Worm (Caenorhabditis elegans): Measurements from ENCODE around the gene K08B12.1.

The K08B12.1 gene

DNA sequence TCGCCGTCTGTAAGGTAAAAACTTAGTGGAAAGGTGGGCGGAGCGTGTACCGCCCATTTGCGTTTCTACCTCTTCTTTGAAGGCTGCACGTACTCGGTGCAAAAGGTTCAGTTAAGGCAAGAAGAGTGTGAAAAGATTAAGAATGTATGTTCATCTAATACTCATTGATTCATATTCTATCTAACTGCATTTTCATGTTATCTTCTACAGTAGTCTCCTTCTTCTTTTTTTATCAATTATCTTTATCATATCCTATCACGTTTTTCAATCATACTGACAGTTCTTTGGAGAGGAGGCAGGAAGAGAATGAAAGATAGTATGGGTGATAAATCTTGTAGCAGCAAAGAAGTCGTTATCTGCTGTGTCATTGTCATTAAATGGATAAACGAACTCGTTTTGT is 11.8 kb upstream of the K08B12.1 start:
- TF ChIP-seq M03D4.4 (tag; optimal IDR thresholded peaks at IDR 0.05): no peak
- TF ChIP-seq tbx-8 (GFP tag; optimal IDR thresholded peaks at IDR 0.05): no peak
- TF ChIP-seq lsy-2 (tag; optimal IDR thresholded peaks at IDR 0.05): no peak
- no peak for TF ChIP-seq ces-1 (GFP tag; optimal IDR thresholded peaks at IDR 0.05)
- TF ChIP-seq ham-2 (GFP tag; optimal IDR thresholded peaks at IDR 0.05): peak; percentile 10
- TF ChIP-seq elt-3 (tag; optimal IDR thresholded peaks at IDR 0.05): peak; percentile 79
- TF ChIP-seq lin-13 (tag; optimal IDR thresholded peaks at IDR 0.05): no peak
- TF ChIP-seq nhr-237 (tag; optimal IDR thresholded peaks at IDR 0.05): no peak
- TF ChIP-seq nhr-28 (tag; optimal IDR thresholded peaks at IDR 0.05): no peak
- TF ChIP-seq lin-32 (GFP tag; optimal IDR thresholded peaks at IDR 0.05): no peak
- TF ChIP-seq unc-62 (GFP tag; optimal IDR thresholded peaks at IDR 0.05): peak; percentile 35
- TF ChIP-seq sptf-1 (tag; optimal IDR thresholded peaks at IDR 0.05): no peak
- no peak for TF ChIP-seq zip-8 (tag; optimal IDR thresholded peaks at IDR 0.05)
- peak; percentile 83 for TF ChIP-seq elt-1 (tag; optimal IDR thresholded peaks at IDR 0.05; ENCODE audit: borderline replicate concordance, insufficient read depth)
- no peak for TF ChIP-seq pha-4 (tag; optimal IDR thresholded peaks at IDR 0.05)
- no peak for TF ChIP-seq hlh-1 (tag; optimal IDR thresholded peaks at IDR 0.05)

DNA sequence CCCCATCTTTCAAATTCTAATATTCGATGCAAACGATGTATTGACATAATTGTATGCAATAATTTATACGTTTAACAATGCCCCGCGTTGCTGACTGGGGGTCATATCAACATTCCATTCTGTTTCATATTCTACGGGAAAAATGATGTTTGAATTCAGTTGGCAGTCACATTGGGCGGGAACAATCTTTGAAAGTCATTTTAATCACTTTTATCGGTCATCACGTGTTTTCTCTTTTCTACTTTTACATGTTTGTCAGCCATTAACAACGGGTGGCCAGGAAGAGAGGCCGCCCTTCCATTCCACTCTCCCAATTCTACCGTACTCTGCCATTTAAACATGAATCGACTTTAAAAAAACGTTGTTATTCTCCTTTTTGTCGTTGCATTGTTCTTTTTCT is 10.5 kb upstream of the K08B12.1 start:
- no peak for TF ChIP-seq nhr-2 (tag; optimal IDR thresholded peaks at IDR 0.05)
- no peak for TF ChIP-seq ces-1 (GFP tag; optimal IDR thresholded peaks at IDR 0.05)
- TF ChIP-seq tbx-8 (GFP tag; optimal IDR thresholded peaks at IDR 0.05): no peak
- no peak for TF ChIP-seq nhr-12 (tag; optimal IDR thresholded peaks at IDR 0.05)
- no peak for TF ChIP-seq ztf-11 (tag; optimal IDR thresholded peaks at IDR 0.05)
- TF ChIP-seq blmp-1 (tag; optimal IDR thresholded peaks at IDR 0.05): no peak
- no peak for TF ChIP-seq nhr-28 (tag; optimal IDR thresholded peaks at IDR 0.05)

DNA sequence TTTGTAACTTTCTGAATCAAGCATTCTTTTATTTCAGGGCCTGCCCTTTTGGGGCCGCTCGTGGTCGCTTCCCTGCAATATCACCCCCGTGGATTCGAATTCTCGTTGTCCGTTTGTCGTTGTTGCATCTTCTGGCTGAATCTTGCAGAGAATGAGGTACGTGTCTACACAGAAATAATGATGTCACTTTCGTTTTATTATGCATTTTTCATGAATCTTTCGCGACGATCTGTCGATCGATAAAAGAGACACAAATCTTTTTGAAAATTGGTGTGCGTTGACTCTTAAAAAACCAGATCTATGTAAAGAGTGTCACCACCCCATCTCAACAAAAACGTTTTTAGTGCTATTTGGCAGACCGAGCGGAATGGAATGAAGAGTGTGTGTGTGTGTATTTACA is 10.0 kb upstream of the K08B12.1 start:
- no peak for TF ChIP-seq hlh-1 (tag; optimal IDR thresholded peaks at IDR 0.05)

DNA sequence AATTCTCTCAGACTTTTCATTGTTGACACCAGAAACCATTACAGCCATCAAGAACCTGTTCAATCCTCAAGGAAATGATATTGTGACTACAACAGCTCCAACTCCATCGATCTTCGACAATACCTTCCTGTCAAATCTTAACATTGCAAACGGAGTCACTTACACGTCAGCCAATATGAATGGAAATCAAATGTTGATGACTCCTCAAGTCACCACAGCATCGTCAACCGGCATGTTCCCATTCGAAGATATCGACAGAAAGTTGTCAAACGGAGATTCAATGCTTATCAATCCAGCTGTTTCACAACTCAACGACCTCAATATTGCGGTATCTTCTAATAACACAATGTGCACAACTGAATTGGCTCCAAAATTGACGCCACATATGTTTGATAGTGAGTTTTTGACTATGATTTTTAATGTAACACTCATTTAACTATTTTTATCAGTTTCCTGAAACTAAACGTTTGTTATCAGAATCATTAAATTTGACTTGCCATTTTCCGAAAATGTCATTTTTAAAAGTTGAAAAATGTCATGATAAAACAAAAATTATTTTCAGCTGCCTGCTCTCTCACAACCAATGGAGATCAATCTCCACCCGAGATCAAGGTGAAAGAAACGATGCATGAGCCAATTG is 8.1 kb upstream of the K08B12.1 start:
- TF ChIP-seq lin-13 (tag; optimal IDR thresholded peaks at IDR 0.05) (no peak), nhr-12 (tag; optimal IDR thresholded peaks at IDR 0.05) (no peak), ces-1 (GFP tag; optimal IDR thresholded peaks at IDR 0.05) (no peak), hlh-1 (tag; optimal IDR thresholded peaks at IDR 0.05) (no peak), tbx-8 (GFP tag; optimal IDR thresholded peaks at IDR 0.05) (no peak), bed-3 (GFP tag; optimal IDR thresholded peaks at IDR 0.05) (no peak), zip-8 (tag; optimal IDR thresholded peaks at IDR 0.05) (no peak), nhr-28 (tag; optimal IDR thresholded peaks at IDR 0.05) (no peak), nhr-76 (tag; optimal IDR thresholded peaks at IDR 0.05) (no peak), ceh-43 (GFP tag; optimal IDR thresholded peaks at IDR 0.05) (no peak), cnd-1 (tag; optimal IDR thresholded peaks at IDR 0.05) (no peak), sem-2 (GFP tag; optimal IDR thresholded peaks at IDR 0.05) (no peak), ceh-39 (tag; optimal IDR thresholded peaks at IDR 0.05) (no peak), elt-3 (tag; optimal IDR thresholded peaks at IDR 0.05) (no peak), unc-62 (GFP tag; optimal IDR thresholded peaks at IDR 0.05) (no peak), mab-5 (tag; optimal IDR thresholded peaks at IDR 0.05) (no peak), ceh-83 (GFP tag; optimal IDR thresholded peaks at IDR 0.05) (no peak), mep-1 (tag; optimal IDR thresholded peaks at IDR 0.05) (no peak)

DNA sequence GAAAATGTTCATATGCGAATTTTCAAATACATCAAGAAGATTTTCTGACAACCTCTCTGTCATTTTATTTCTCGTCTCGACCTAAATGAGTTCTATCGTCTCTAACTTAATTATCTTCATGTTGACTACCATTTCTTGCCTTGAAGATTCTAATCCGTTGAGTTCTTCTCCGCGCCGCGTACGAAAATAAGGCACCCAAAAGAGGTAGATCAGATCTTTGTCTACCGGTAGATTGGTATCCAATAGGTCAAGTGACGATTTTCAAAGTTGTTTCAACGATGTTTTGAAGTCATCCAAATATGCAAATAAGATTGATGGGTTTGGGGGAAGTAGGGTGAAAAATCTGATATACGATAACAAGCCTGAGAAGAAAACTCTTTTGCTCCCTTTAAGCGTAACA is 5.2 kb upstream of the K08B12.1 start:
- peak; percentile 74 for TF ChIP-seq elt-1 (tag; optimal IDR thresholded peaks at IDR 0.05; ENCODE audit: borderline replicate concordance, insufficient read depth)
- no peak for TF ChIP-seq unc-62 (GFP tag; optimal IDR thresholded peaks at IDR 0.05)

DNA sequence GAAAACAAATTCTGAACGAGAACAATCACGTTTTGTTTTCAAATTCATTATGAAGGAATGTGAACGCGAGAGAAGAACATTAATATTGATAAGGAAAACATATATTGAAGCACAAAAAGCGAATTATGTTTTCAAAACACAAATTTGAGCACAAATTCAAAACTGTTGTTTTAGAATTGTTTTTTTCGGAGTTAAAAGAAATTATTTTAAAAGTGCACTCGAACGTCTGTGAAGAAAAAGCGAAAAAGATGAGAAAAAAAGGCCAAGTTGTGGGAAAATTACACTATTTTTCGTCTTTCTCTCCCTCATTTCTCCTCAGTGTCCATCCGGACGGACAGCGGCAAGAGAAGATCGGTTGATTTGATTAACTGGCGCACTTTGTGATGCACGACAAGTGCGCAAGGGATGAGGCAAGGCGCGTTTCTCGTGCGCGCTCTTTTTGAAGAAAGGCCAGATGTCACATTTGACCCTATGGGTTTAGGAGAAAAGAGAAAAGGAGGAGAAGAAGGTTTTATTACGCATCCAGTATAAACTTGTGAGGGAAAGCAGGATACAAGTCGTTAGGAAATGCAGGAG is 8.2 kb downstream of the K08B12.1 start, which contains the start of gene mrck-1:
mrck-1 (minus strand) TSS at position 51 of the 576 bp plus-strand sequence.
- peak; percentile 73 for TF ChIP-seq unc-39 (tag; optimal IDR thresholded peaks at IDR 0.05)
- TF ChIP-seq ceh-83 (GFP tag; optimal IDR thresholded peaks at IDR 0.05): peak; percentile 75
- TF ChIP-seq unc-120 (tag; optimal IDR thresholded peaks at IDR 0.05; ENCODE audit: poor library complexity, severe bottlenecking): peak; percentile 96
- peak; percentile 78 for TF ChIP-seq ceh-43 (GFP tag; optimal IDR thresholded peaks at IDR 0.05)
- TF ChIP-seq ces-1 (GFP tag; optimal IDR thresholded peaks at IDR 0.05): peak; percentile 100
- peak; percentile 21 for TF ChIP-seq nhr-76 (tag; optimal IDR thresholded peaks at IDR 0.05)
- peak; percentile 80 for TF ChIP-seq nhr-237 (tag; optimal IDR thresholded peaks at IDR 0.05)
- peak; percentile 90 for TF ChIP-seq M03D4.4 (tag; optimal IDR thresholded peaks at IDR 0.05)
- peak; percentile 88 for TF ChIP-seq drap-1 (GFP tag; optimal IDR thresholded peaks at IDR 0.05)
- TF ChIP-seq snpc-4 (tag; optimal IDR thresholded peaks at IDR 0.05): no peak
- peak; percentile 95 for TF ChIP-seq mls-2 (tag; optimal IDR thresholded peaks at IDR 0.05)
- TF ChIP-seq nhr-12 (tag; optimal IDR thresholded peaks at IDR 0.05): peak; percentile 65
- TF ChIP-seq flh-1 (GFP tag; optimal IDR thresholded peaks at IDR 0.05): peak; percentile 45
- peak; percentile 82 for TF ChIP-seq ztf-11 (tag; optimal IDR thresholded peaks at IDR 0.05)
- peak; percentile 96 for TF ChIP-seq unc-62 (GFP tag; optimal IDR thresholded peaks at IDR 0.05)
- peak; percentile 60 for TF ChIP-seq bed-3 (GFP tag; optimal IDR thresholded peaks at IDR 0.05)
- TF ChIP-seq nhr-28 (tag; optimal IDR thresholded peaks at IDR 0.05): no peak
- TF ChIP-seq lsy-2 (tag; optimal IDR thresholded peaks at IDR 0.05): peak; percentile 82
- TF ChIP-seq hlh-1 (tag; optimal IDR thresholded peaks at IDR 0.05): peak; percentile 94
- TF ChIP-seq ham-2 (GFP tag; optimal IDR thresholded peaks at IDR 0.05): peak; percentile 59
- peak; percentile 94 for TF ChIP-seq sptf-1 (tag; optimal IDR thresholded peaks at IDR 0.05)
- TF ChIP-seq elt-3 (tag; optimal IDR thresholded peaks at IDR 0.05): no peak
- peak; percentile 84 for TF ChIP-seq lin-32 (GFP tag; optimal IDR thresholded peaks at IDR 0.05)
- peak; percentile 94 for TF ChIP-seq cnd-1 (tag; optimal IDR thresholded peaks at IDR 0.05)
- TF ChIP-seq lin-13 (tag; optimal IDR thresholded peaks at IDR 0.05): peak; percentile 94
- peak; percentile 41 for TF ChIP-seq sem-2 (GFP tag; optimal IDR thresholded peaks at IDR 0.05)
- peak; percentile 71 for TF ChIP-seq blmp-1 (tag; optimal IDR thresholded peaks at IDR 0.05)
